Fruit fly (Drosophila melanogaster) S2 (cell line): ENCODE measurements around the gene CG2656.

Source experiments
- CG8478 ChIP-seq: fragments of >200 bp; optimal IDR thresholded peaks from 2 replicates; lab custom pipeline; 2018
- CTCF ChIP-seq, 2 experiments: fragments of >200 bp; optimal IDR thresholded peaks; 2 replicates each; lab custom pipeline; 2018

- TF ChIP-seq CTCF (optimal IDR thresholded peaks at IDR 0.05; lab: Kevin White, UChicago) = no peak
- TF ChIP-seq CG8478 (lab: Kevin White, UChicago) = no peak
These were observed 1.9 kb upstream of the CG2656 start for dm6 chr3R:7142580-7142979.
